Worm (Caenorhabditis elegans) whole organism, L1 larva: ENCODE measurements around the gene npr-31.

Experiments
- C04F5.9 ChIP-seq: sonication (generic microtip); optimal IDR thresholded peaks from 2 replicates; lab custom pipeline; 2016; ENCODE audit warnings: missing genetic modification characterization, missing compliant biosample characterization
- C34B4.2 ChIP-seq: sonication (generic microtip); optimal IDR thresholded peaks from 2 replicates; lab custom pipeline; 2017; ENCODE audit warnings: mild to moderate bottlenecking, missing genetic modification characterization, missing compliant biosample characterization
- F16B12.6 ChIP-seq: fragments of 150-350 bp; optimal IDR thresholded peaks from 2 replicates; lab custom pipeline; 2014; ENCODE audit warnings: missing biosample characterization, missing genetic modification characterization
- Y116A8C.19 ChIP-seq: sonication (generic microtip); optimal IDR thresholded peaks from 2 replicates; lab custom pipeline; 2016; ENCODE audit warnings: missing compliant biosample characterization, missing genetic modification characterization, borderline replicate concordance
- aha-1 ChIP-seq: fragments of 150-350 bp; optimal IDR thresholded peaks from 2 replicates; lab custom pipeline; 2014; ENCODE audit warnings: missing biosample characterization, missing genetic modification characterization
- alr-1 ChIP-seq: fragments of 200-800 bp; sonication (Bioruptor generic); optimal IDR thresholded peaks from 2 replicates; lab custom pipeline; 2018; ENCODE audit warnings: borderline replicate concordance, mild to moderate bottlenecking, missing genetic modification characterization, missing compliant biosample characterization
- aly-2 ChIP-seq: fragments of 150-350 bp; optimal IDR thresholded peaks from 2 replicates; lab custom pipeline; 2014; ENCODE audit warnings: missing biosample characterization, missing genetic modification characterization
- ama-1 ChIP-seq: fragments of 150-350 bp; optimal IDR thresholded peaks from 2 replicates; lab custom pipeline; 2014
- ceh-82 ChIP-seq, 3 experiments: fragments of 150-350 bp in 1 of 3; sonication (generic microtip) in 2 of 3; optimal IDR thresholded peaks; 2 replicates each; lab custom pipeline; 2014 to 2017; ENCODE audit warnings: missing biosample characterization in 3 of 3, missing genetic modification characterization in 3 of 3
- ceh-90 ChIP-seq: sonication (generic microtip); optimal IDR thresholded peaks from 2 replicates; lab custom pipeline; 2016; ENCODE audit warnings: missing genetic modification characterization, missing compliant biosample characterization
- dpl-1 ChIP-seq, 3 experiments: fragments of 150-350 bp in 2 of 3; sonication (generic microtip) in 1 of 3; optimal IDR thresholded peaks; 2 replicates each; lab custom pipeline; 2014 to 2017; ENCODE audit warnings: missing biosample characterization in 3 of 3, missing genetic modification characterization in 3 of 3, missing genetic modification reagents in 3 of 3
- efl-1 ChIP-seq, 4 experiments: fragments of 150-350 bp; optimal IDR thresholded peaks in 3 of 4; peaks in 1 of 4; 1 replicate in 1 of 4; 2 replicates in 3 of 4; lab custom pipeline; 2014; ENCODE audit warnings: missing biosample characterization in 2 of 4, missing genetic modification characterization in 2 of 4, missing genetic modification reagents in 2 of 4
- efl-3 ChIP-seq: fragments of 200-800 bp; sonication (Bioruptor generic); optimal IDR thresholded peaks from 2 replicates; lab custom pipeline; 2018; ENCODE audit warnings: mild to moderate bottlenecking, missing genetic modification characterization, missing compliant biosample characterization
- egl-13 ChIP-seq: sonication (generic microtip); optimal IDR thresholded peaks from 2 replicates; lab custom pipeline; 2016; ENCODE audit warnings: missing genotype, missing genetic modification reagents, missing genetic modification characterization, missing compliant biosample characterization
- elt-2 ChIP-seq: sonication (generic microtip); optimal IDR thresholded peaks from 2 replicates; lab custom pipeline; 2016; ENCODE audit warnings: missing genetic modification characterization, mild to moderate bottlenecking, inconsistent platforms, missing compliant biosample characterization, missing genetic modification reagents
- fkh-4 ChIP-seq: sonication (generic microtip); optimal IDR thresholded peaks from 2 replicates; lab custom pipeline; 2016; ENCODE audit warnings: missing compliant biosample characterization, missing genetic modification characterization, borderline replicate concordance
- fkh-8 ChIP-seq: sonication (generic microtip); optimal IDR thresholded peaks from 2 replicates; lab custom pipeline; 2016; ENCODE audit warnings: mild to moderate bottlenecking, missing genetic modification characterization, missing compliant biosample characterization
- fos-1 ChIP-seq: fragments of 150-350 bp; optimal IDR thresholded peaks from 2 replicates; lab custom pipeline; 2014; ENCODE audit warnings: missing biosample characterization, missing genetic modification characterization
- grh-1 ChIP-seq: fragments of 200-800 bp; sonication (Bioruptor generic); IDR thresholded peaks from 2 replicates; pipeline ENCODE4 v1.3.6; 2022; ENCODE audit warnings: missing genetic modification reagents, missing genetic modification characterization, missing compliant biosample characterization
- hlh-4 ChIP-seq: sonication (generic microtip); optimal IDR thresholded peaks from 2 replicates; lab custom pipeline; 2016; ENCODE audit warnings: mild to moderate bottlenecking, missing genetic modification characterization, missing compliant biosample characterization
- hpl-2 ChIP-seq: fragments of 150-350 bp; optimal IDR thresholded peaks from 2 replicates; lab custom pipeline; 2014; ENCODE audit warnings: missing biosample characterization, missing genetic modification reagents, missing genetic modification characterization
- irx-1 ChIP-seq: sonication (generic microtip); optimal IDR thresholded peaks from 2 replicates; lab custom pipeline; 2016; ENCODE audit warnings: missing genetic modification characterization, missing compliant biosample characterization
- isw-1 ChIP-seq: fragments of 200-800 bp; sonication (Bioruptor generic); IDR thresholded peaks from 2 replicates; pipeline ENCODE4 v1.3.6; 2022; ENCODE audit warnings: missing genetic modification characterization, missing compliant biosample characterization
- mdl-1 ChIP-seq, 2 experiments: fragments of 150-350 bp; optimal IDR thresholded peaks; 2 replicates each; lab custom pipeline; 2014 to 2017; ENCODE audit warnings: missing biosample characterization in 2 of 2, missing genetic modification characterization in 2 of 2, inconsistent platforms in 1 of 2
- mep-1 ChIP-seq: fragments of 150-350 bp; optimal IDR thresholded peaks from 2 replicates; lab custom pipeline; 2014; ENCODE audit warnings: missing biosample characterization, missing genetic modification characterization
- nhr-12 ChIP-seq: sonication (generic microtip); optimal IDR thresholded peaks from 2 replicates; lab custom pipeline; 2017; ENCODE audit warnings: missing biosample characterization, missing genetic modification characterization
- nhr-19 ChIP-seq: fragments of 200-800 bp; sonication (Bioruptor generic); conservative IDR thresholded peaks from 2 replicates; pipeline ENCODE4 v1.3.6; 2022; ENCODE audit warnings: missing genetic modification characterization, missing compliant biosample characterization
- nhr-20 ChIP-seq: sonication (generic microtip); optimal IDR thresholded peaks from 2 replicates; lab custom pipeline; 2016; ENCODE audit warnings: mild to moderate bottlenecking, missing genetic modification characterization, missing compliant biosample characterization
- nhr-28 ChIP-seq: fragments of 150-350 bp; optimal IDR thresholded peaks from 2 replicates; lab custom pipeline; 2014; ENCODE audit warnings: missing biosample characterization, missing genetic modification characterization
- nhr-77 ChIP-seq: fragments of 150-350 bp; optimal IDR thresholded peaks from 2 replicates; lab custom pipeline; 2014; ENCODE audit warnings: missing biosample characterization, missing genetic modification characterization
- nhr-85 ChIP-seq: sonication (generic microtip); peaks from one replicate; lab custom pipeline; 2016; ENCODE audit warnings: missing genetic modification characterization, inconsistent platforms, missing compliant biosample characterization
- pag-3 ChIP-seq: sonication (generic microtip); optimal IDR thresholded peaks from 2 replicates; lab custom pipeline; 2017; ENCODE audit warnings: missing genetic modification characterization, mild to moderate bottlenecking, missing compliant biosample characterization, antibody characterized with exemption, borderline replicate concordance; ENCODE audit not compliant: insufficient read depth
- pax-3 ChIP-seq: fragments of 200-800 bp; sonication (Bioruptor generic); optimal IDR thresholded peaks from 2 replicates; lab custom pipeline; 2018; ENCODE audit warnings: mild to moderate bottlenecking, missing genetic modification characterization, moderate library complexity, missing compliant biosample characterization
- pqm-1 ChIP-seq: sonication (generic microtip); optimal IDR thresholded peaks from 3 replicates; lab custom pipeline; 2017; ENCODE audit warnings: missing biosample characterization, missing genetic modification characterization
- rnt-1 ChIP-seq: sonication (generic microtip); optimal IDR thresholded peaks from 2 replicates; lab custom pipeline; 2016; ENCODE audit warnings: mild to moderate bottlenecking, missing genetic modification characterization, moderate library complexity, missing compliant biosample characterization
- snu-23 ChIP-seq: sonication (generic microtip); optimal IDR thresholded peaks from 2 replicates; lab custom pipeline; 2016; ENCODE audit warnings: missing genetic modification characterization, missing compliant biosample characterization
- sptf-1 ChIP-seq: fragments of 150-350 bp; optimal IDR thresholded peaks from 2 replicates; lab custom pipeline; 2014; ENCODE audit warnings: missing biosample characterization, missing genetic modification characterization
- tbx-2 ChIP-seq: sonication (generic microtip); optimal IDR thresholded peaks from 2 replicates; lab custom pipeline; 2016; ENCODE audit warnings: missing genetic modification characterization, missing compliant biosample characterization
- tlp-1 ChIP-seq: fragments of 150-350 bp; optimal IDR thresholded peaks from 2 replicates; lab custom pipeline; 2014; ENCODE audit warnings: missing biosample characterization, missing genetic modification characterization
- unc-130 ChIP-seq: fragments of 150-350 bp; optimal IDR thresholded peaks from 2 replicates; lab custom pipeline; 2017; ENCODE audit warnings: missing biosample characterization, missing genetic modification characterization, inconsistent platforms
- unc-30 ChIP-seq: sonication (generic microtip); optimal IDR thresholded peaks from 2 replicates; lab custom pipeline; 2017; ENCODE audit warnings: missing biosample characterization, missing genetic modification characterization
- ztf-11 ChIP-seq, 2 experiments: sonication (generic microtip); optimal IDR thresholded peaks; 2 replicates each; lab custom pipeline; 2016 to 2017; ENCODE audit warnings: missing genetic modification characterization in 2 of 2, missing biosample characterization in 1 of 2, missing compliant biosample characterization in 1 of 2

Gene npr-31

DNA sequence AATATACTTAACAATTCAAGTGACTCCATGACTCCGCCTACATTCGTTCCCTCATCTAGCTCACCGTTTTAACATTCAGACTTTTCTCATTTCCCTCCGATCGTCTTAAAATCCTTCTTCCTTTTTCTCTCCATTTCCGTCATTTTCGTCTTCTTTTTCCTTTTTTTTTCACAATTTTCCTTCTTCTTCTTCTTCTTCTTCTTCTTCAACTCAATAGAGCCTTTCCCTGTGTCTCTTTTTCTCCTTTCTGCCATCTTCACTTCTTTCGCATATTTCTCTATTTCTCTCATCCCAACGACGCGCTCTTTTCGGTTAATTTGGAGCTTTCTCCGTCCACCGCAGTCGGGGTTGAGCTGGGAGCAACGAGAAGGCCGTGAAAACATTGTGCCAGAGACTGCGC is 38.2 kb downstream of the npr-31 start (continued):
- TF ChIP-seq egl-13 (tag; lab: Kevin White, UChicago) (peak; percentile 37), dpl-1 (GFP tag; optimal IDR thresholded peaks at IDR 0.05; lab: Kevin White, UChicago) (no peak), Y116A8C.19 (tag; lab: Kevin White, UChicago) (no peak), efl-3 (GFP tag; lab: Kevin White, UChicago) (no peak), sptf-1 (no peak), tlp-1 (tag; lab: Kevin White, UChicago) (no peak), tbx-2 (tag; lab: Kevin White, UChicago) (no peak), pag-3 (tag; lab: Kevin White, UChicago) (no peak), elt-2 (no peak), snu-23 (GFP tag; lab: Kevin White, UChicago) (peak; percentile 19), mep-1 (tag; lab: Kevin White, UChicago) (peak; percentile 35), nhr-85 (tag; lab: Kevin White, UChicago) (no peak), unc-130 (tag; lab: Kevin White, UChicago) (no peak), nhr-19 (GFP tag; lab: Robert Waterston, UW) (no peak), C04F5.9 (no peak), ceh-90 (no peak), nhr-12 (no peak), fos-1 (tag; lab: Kevin White, UChicago) (no peak), ceh-82 (tag; optimal IDR thresholded peaks at IDR 0.05; lab: Kevin White, UChicago) (peak in 1 of 3 experiments; percentile 37), unc-30 (tag; lab: Kevin White, UChicago) (no peak), fkh-8 (tag; lab: Kevin White, UChicago) (peak; percentile 0), aha-1 (tag; lab: Kevin White, UChicago) (no peak), pqm-1 (no peak), nhr-28 (no peak), ama-1 (lab: Kevin White, UChicago) (no peak), hpl-2 (GFP tag; lab: Kevin White, UChicago) (no peak), hlh-4 (tag; lab: Kevin White, UChicago) (no peak), rnt-1 (no peak), C34B4.2 (tag; lab: Kevin White, UChicago) (no peak), nhr-20 (tag; lab: Kevin White, UChicago) (no peak), aly-2 (no peak), nhr-77 (tag; lab: Kevin White, UChicago) (no peak), efl-1 (optimal IDR thresholded peaks at IDR 0.05; lab: Kevin White, UChicago) (peak in 1 of 2 experiments; percentile 6), efl-1 (GFP tag; optimal IDR thresholded peaks at IDR 0.05 in 1 of 2; lab: Kevin White, UChicago) (peak in 1 of 2 experiments; percentile 74), alr-1 (tag; lab: Kevin White, UChicago) (no peak), fkh-4 (tag; lab: Kevin White, UChicago) (no peak), mdl-1 (tag; optimal IDR thresholded peaks at IDR 0.05; lab: Kevin White, UChicago) (no peak), F16B12.6 (tag; lab: Kevin White, UChicago) (no peak), grh-1 (GFP tag; lab: Robert Waterston, UW) (no peak), pax-3 (tag; lab: Kevin White, UChicago) (no peak), isw-1 (GFP tag; lab: Robert Waterston, UW) (no peak), irx-1 (tag; lab: Kevin White, UChicago) (no peak), ztf-11 (tag; optimal IDR thresholded peaks at IDR 0.05; lab: Kevin White, UChicago) (no peak)
